Worm (Caenorhabditis elegans) whole organism, L1 larva: ENCODE data around the gene fdgt-2.
A peak's percentile ranks its signal among the peaks of the same experiment; 100 is the strongest.

Experiments used
- C16A3.4 ChIP-seq: fragments of 150-350 bp; optimal IDR thresholded peaks from 2 replicates; lab custom pipeline; 2014; ENCODE audit warnings: missing biosample characterization, missing genetic modification characterization
- C34B4.2 ChIP-seq: sonication (generic microtip); optimal IDR thresholded peaks from 2 replicates; lab custom pipeline; 2017; ENCODE audit warnings: mild to moderate bottlenecking, missing genetic modification characterization, missing compliant biosample characterization
- aha-1 ChIP-seq: fragments of 150-350 bp; optimal IDR thresholded peaks from 2 replicates; lab custom pipeline; 2014; ENCODE audit warnings: missing biosample characterization, missing genetic modification characterization
- alr-1 ChIP-seq: fragments of 200-800 bp; sonication (Bioruptor generic); optimal IDR thresholded peaks from 2 replicates; lab custom pipeline; 2018; ENCODE audit warnings: borderline replicate concordance, mild to moderate bottlenecking, missing genetic modification characterization, missing compliant biosample characterization
- ama-1 ChIP-seq: fragments of 150-350 bp; optimal IDR thresholded peaks from 2 replicates; lab custom pipeline; 2014
- ceh-63 ChIP-seq: fragments of 200-800 bp; sonication (Bioruptor generic); optimal IDR thresholded peaks from 2 replicates; lab custom pipeline; 2018; ENCODE audit warnings: mild to moderate bottlenecking, missing genetic modification characterization, missing compliant biosample characterization
- ceh-8 ChIP-seq: fragments of 200-800 bp; sonication (Bioruptor generic); optimal IDR thresholded peaks from 2 replicates; lab custom pipeline; 2018; ENCODE audit warnings: mild to moderate bottlenecking, missing genetic modification characterization, moderate library complexity, missing compliant biosample characterization
- ceh-88 ChIP-seq: fragments of 200-800 bp; sonication (Bioruptor generic); IDR thresholded peaks from 2 replicates; pipeline ENCODE4 v1.3.6; 2022; ENCODE audit warnings: missing genetic modification characterization, missing compliant biosample characterization
- ceh-90 ChIP-seq: sonication (generic microtip); optimal IDR thresholded peaks from 2 replicates; lab custom pipeline; 2016; ENCODE audit warnings: missing genetic modification characterization, missing compliant biosample characterization
- ces-1 ChIP-seq: fragments of 150-350 bp; optimal IDR thresholded peaks from 2 replicates; lab custom pipeline; 2014; ENCODE audit warnings: missing biosample characterization, missing genetic modification reagents, missing genetic modification characterization
- dpl-1 ChIP-seq, 3 experiments: fragments of 150-350 bp in 2 of 3; sonication (generic microtip) in 1 of 3; optimal IDR thresholded peaks; 2 replicates each; lab custom pipeline; 2014 to 2017; ENCODE audit warnings: missing biosample characterization in 3 of 3, missing genetic modification characterization in 3 of 3, missing genetic modification reagents in 3 of 3
- dsc-1 ChIP-seq: sonication (generic microtip); optimal IDR thresholded peaks from 2 replicates; lab custom pipeline; 2016; ENCODE audit warnings: mild to moderate bottlenecking, missing genetic modification characterization, missing compliant biosample characterization
- efl-1 ChIP-seq, 4 experiments: fragments of 150-350 bp; optimal IDR thresholded peaks in 3 of 4; peaks in 1 of 4; 1 replicate in 1 of 4; 2 replicates in 3 of 4; lab custom pipeline; 2014; ENCODE audit warnings: missing biosample characterization in 2 of 4, missing genetic modification characterization in 2 of 4, missing genetic modification reagents in 2 of 4
- efl-3 ChIP-seq: fragments of 200-800 bp; sonication (Bioruptor generic); optimal IDR thresholded peaks from 2 replicates; lab custom pipeline; 2018; ENCODE audit warnings: mild to moderate bottlenecking, missing genetic modification characterization, missing compliant biosample characterization
- elt-2 ChIP-seq: sonication (generic microtip); optimal IDR thresholded peaks from 2 replicates; lab custom pipeline; 2016; ENCODE audit warnings: missing genetic modification characterization, mild to moderate bottlenecking, inconsistent platforms, missing compliant biosample characterization, missing genetic modification reagents
- fkh-10 ChIP-seq: sonication (generic microtip); optimal IDR thresholded peaks from 2 replicates; lab custom pipeline; 2017; ENCODE audit warnings: missing biosample characterization, missing genetic modification reagents, missing genetic modification characterization
- fkh-8 ChIP-seq: sonication (generic microtip); optimal IDR thresholded peaks from 2 replicates; lab custom pipeline; 2016; ENCODE audit warnings: mild to moderate bottlenecking, missing genetic modification characterization, missing compliant biosample characterization
- hlh-4 ChIP-seq: sonication (generic microtip); optimal IDR thresholded peaks from 2 replicates; lab custom pipeline; 2016; ENCODE audit warnings: mild to moderate bottlenecking, missing genetic modification characterization, missing compliant biosample characterization
- hpl-2 ChIP-seq: fragments of 150-350 bp; optimal IDR thresholded peaks from 2 replicates; lab custom pipeline; 2014; ENCODE audit warnings: missing biosample characterization, missing genetic modification reagents, missing genetic modification characterization
- jun-1 ChIP-seq: fragments of 150-350 bp; optimal IDR thresholded peaks from 2 replicates; lab custom pipeline; 2014; ENCODE audit warnings: missing biosample characterization, missing genetic modification reagents, missing genetic modification characterization
- lin-15B ChIP-seq: fragments of 150-350 bp; sonication (generic microtip); optimal IDR thresholded peaks from 3 replicates; lab custom pipeline; 2014; ENCODE audit warnings: missing biosample characterization, missing genetic modification characterization
- lin-35 ChIP-seq, 2 experiments: fragments of 150-350 bp; optimal IDR thresholded peaks; 2 replicates each; lab custom pipeline; 2014; ENCODE audit warnings: missing biosample characterization in 2 of 2, missing genetic modification characterization in 2 of 2, missing genetic modification reagents in 2 of 2
- lin-39 ChIP-seq: fragments of 150-350 bp; optimal IDR thresholded peaks from 2 replicates; lab custom pipeline; 2014; ENCODE audit warnings: missing biosample characterization, missing genetic modification reagents, missing genetic modification characterization
- mep-1 ChIP-seq: fragments of 150-350 bp; optimal IDR thresholded peaks from 2 replicates; lab custom pipeline; 2014; ENCODE audit warnings: missing biosample characterization, missing genetic modification characterization
- nhr-19 ChIP-seq: fragments of 200-800 bp; sonication (Bioruptor generic); conservative IDR thresholded peaks from 2 replicates; pipeline ENCODE4 v1.3.6; 2022; ENCODE audit warnings: missing genetic modification characterization, missing compliant biosample characterization
- nhr-20 ChIP-seq: sonication (generic microtip); optimal IDR thresholded peaks from 2 replicates; lab custom pipeline; 2016; ENCODE audit warnings: mild to moderate bottlenecking, missing genetic modification characterization, missing compliant biosample characterization
- nhr-28 ChIP-seq: fragments of 150-350 bp; optimal IDR thresholded peaks from 2 replicates; lab custom pipeline; 2014; ENCODE audit warnings: missing biosample characterization, missing genetic modification characterization
- nhr-71 ChIP-seq: sonication (generic microtip); optimal IDR thresholded peaks from 2 replicates; lab custom pipeline; 2016; ENCODE audit warnings: mild to moderate bottlenecking, missing genetic modification characterization, moderate library complexity, missing compliant biosample characterization
- nhr-77 ChIP-seq: fragments of 150-350 bp; optimal IDR thresholded peaks from 2 replicates; lab custom pipeline; 2014; ENCODE audit warnings: missing biosample characterization, missing genetic modification characterization
- nhr-84 ChIP-seq: sonication (generic microtip); optimal IDR thresholded peaks from 2 replicates; lab custom pipeline; 2017; ENCODE audit warnings: missing biosample characterization, missing genetic modification characterization
- pag-3 ChIP-seq: sonication (generic microtip); optimal IDR thresholded peaks from 2 replicates; lab custom pipeline; 2017; ENCODE audit warnings: missing genetic modification characterization, mild to moderate bottlenecking, missing compliant biosample characterization, antibody characterized with exemption, borderline replicate concordance; ENCODE audit not compliant: insufficient read depth
- rnt-1 ChIP-seq: sonication (generic microtip); optimal IDR thresholded peaks from 2 replicates; lab custom pipeline; 2016; ENCODE audit warnings: mild to moderate bottlenecking, missing genetic modification characterization, moderate library complexity, missing compliant biosample characterization
- sptf-1 ChIP-seq: fragments of 150-350 bp; optimal IDR thresholded peaks from 2 replicates; lab custom pipeline; 2014; ENCODE audit warnings: missing biosample characterization, missing genetic modification characterization
- swsn-7 ChIP-seq: sonication (generic microtip); optimal IDR thresholded peaks from 2 replicates; lab custom pipeline; 2016; ENCODE audit warnings: missing genetic modification characterization, missing compliant biosample characterization
- unc-86 ChIP-seq: sonication (generic microtip); optimal IDR thresholded peaks from 2 replicates; lab custom pipeline; 2016; ENCODE audit warnings: missing genetic modification characterization, missing compliant biosample characterization
- ztf-4 ChIP-seq: fragments of 150-350 bp; optimal IDR thresholded peaks from 2 replicates; lab custom pipeline; 2014; ENCODE audit warnings: missing biosample characterization, missing genetic modification characterization

The fdgt-2 gene

DNA sequence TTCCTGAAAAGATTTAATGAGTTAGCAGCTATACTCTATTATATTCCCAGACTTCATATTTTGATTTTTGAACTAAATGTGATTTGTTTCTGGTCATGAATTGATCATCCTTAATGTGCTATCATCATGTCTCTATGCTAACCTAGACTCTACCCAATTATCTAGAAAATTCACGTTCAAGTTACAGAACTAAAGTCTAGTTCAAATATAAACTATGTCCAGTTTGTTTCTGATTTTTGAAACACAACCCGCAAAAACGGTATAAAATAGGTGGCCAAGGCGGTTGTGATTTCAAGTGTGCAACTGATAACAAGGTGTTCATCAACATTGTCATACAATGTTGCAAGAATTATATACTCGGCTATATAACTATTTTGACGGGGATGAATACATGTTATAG, 26.7 kb upstream of the fdgt-2 start, which contains the start of gene F49E12.10:
TSS of gene F49E12.10 (plus strand) at position 301 of the 400 bp plus-strand sequence.
- TF ChIP-seq ceh-90 = no peak
- no peak for TF ChIP-seq lin-39
- TF ChIP-seq pag-3 (tag; lab: Kevin White, UChicago) = no peak
- no peak for TF ChIP-seq ces-1 (GFP tag; lab: Kevin White, UChicago)
- no peak for TF ChIP-seq nhr-28 (tag; lab: Kevin White, UChicago)
- no peak for TF ChIP-seq sptf-1
- no peak for TF ChIP-seq C34B4.2
- no peak for TF ChIP-seq swsn-7 (tag; lab: Kevin White, UChicago)

DNA sequence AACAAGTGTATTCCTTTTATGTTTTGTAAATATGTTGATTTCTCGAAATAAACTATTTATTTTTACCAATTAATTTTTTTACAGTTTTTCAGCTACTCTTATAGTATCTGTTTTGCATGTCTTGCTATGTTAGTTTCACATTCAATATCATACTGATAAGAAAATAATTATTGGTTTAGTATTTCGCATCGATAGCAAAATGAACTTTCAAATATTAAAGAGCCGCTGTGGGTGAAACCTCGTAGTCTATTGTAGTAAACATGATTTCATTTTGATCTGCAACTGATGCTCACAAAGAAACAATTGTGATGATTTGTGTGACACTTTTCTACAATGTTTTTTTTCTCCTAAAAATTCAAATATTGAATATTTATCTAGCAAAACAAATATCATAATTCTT, 25.2 kb upstream of the fdgt-2 start:
- TF ChIP-seq dsc-1 = no peak
- TF ChIP-seq dpl-1 (GFP tag; optimal IDR thresholded peaks at IDR 0.05; lab: Kevin White, UChicago) = no peak
- TF ChIP-seq ceh-63 = no peak
- no peak for TF ChIP-seq rnt-1 (tag; lab: Kevin White, UChicago)
- no peak for TF ChIP-seq lin-35 (GFP tag; optimal IDR thresholded peaks at IDR 0.05; lab: Kevin White, UChicago)
- no peak for TF ChIP-seq hpl-2 (GFP tag; lab: Kevin White, UChicago)
- no peak for TF ChIP-seq alr-1 (tag; lab: Kevin White, UChicago)
- no peak for TF ChIP-seq aha-1 (tag; lab: Kevin White, UChicago)
- TF ChIP-seq ama-1 (lab: Kevin White, UChicago) = no peak
- TF ChIP-seq nhr-77 (tag; lab: Kevin White, UChicago) = no peak
- no peak for TF ChIP-seq ceh-88
- TF ChIP-seq ztf-4 (tag; lab: Kevin White, UChicago) = no peak
- TF ChIP-seq efl-1 (optimal IDR thresholded peaks at IDR 0.05; lab: Kevin White, UChicago) = no peak
- no peak for TF ChIP-seq efl-1 (GFP tag; optimal IDR thresholded peaks at IDR 0.05 in 1 of 2; lab: Kevin White, UChicago)

DNA sequence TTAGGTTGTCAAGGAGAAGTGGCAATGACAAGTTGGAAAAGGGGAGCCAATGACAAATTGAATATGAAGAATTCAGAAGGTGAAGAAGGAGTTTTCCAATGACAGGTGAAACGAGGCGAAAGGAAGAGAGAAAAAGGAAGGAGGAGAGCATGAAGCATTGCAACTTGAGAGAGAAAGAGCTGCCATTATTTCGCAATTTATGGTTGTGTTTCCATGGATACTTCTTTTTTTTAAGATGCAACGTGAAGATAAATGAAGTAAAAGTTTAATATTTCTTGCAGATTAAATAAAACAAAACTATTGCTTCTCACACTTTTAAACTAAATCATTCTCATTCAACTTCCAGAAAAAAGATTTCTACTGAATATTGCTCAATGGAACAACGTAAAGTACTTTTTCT, 23.2 kb upstream of the fdgt-2 start, which contains the start of gene F49E12.8:
TSS of gene F49E12.8 (minus strand) at position 101 of the 400 bp plus-strand sequence.
- TF ChIP-seq fkh-8 (peak; percentile 59), efl-3 (GFP tag; lab: Kevin White, UChicago) (no peak), ceh-8 (no peak), nhr-71 (peak; percentile 13)

DNA sequence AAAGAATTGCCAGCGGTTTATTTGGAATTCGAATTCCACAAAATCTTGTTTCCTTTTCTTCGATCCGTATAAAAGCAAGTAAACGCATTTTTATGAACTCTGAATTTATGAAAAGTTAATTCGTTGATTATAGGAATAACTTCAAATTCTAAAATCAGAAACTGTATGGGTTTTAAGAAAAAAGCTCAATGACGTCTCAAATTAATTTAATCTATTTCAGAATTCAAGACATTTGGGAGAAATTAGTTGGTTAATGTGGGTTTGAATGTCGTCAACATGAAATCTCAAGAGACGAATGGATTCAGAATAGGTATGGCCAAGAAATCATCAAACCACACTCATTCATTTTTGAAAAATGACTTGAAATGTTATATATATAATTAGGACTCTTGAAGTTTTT, 21.4 kb upstream of the fdgt-2 start, which contains the start of gene F49E12.7:
TSS of gene F49E12.7 (minus strand) at position 101 of the 400 bp plus-strand sequence.
- TF ChIP-seq ceh-8 (peak; percentile 47), alr-1 (tag; lab: Kevin White, UChicago) (no peak), lin-15B (tag; lab: Kevin White, UChicago) (no peak)

DNA sequence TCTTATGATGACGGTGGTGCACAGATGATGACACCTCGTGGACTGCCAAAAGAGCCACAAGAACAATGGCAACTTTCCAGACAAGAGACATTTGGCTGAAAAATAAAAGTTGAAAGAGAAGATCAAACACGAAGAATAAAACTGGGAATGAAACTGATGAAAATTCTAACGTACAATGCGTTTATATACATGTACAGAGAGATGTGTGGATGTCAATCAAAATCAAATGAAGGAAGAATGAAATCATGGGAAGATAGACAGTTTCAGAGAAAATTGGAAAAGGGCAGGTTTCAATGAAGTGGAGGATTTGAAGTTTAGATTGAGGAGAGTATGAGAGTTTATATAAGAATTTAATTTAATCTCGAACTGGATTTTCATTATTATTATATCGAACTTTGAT, 18.4 kb upstream of the fdgt-2 start, which contains the start of gene dod-23:
TSS of gene dod-23 (minus strand) at position 101 of the 400 bp plus-strand sequence.
- TF ChIP-seq ceh-88 (no peak), mep-1 (no peak)

DNA sequence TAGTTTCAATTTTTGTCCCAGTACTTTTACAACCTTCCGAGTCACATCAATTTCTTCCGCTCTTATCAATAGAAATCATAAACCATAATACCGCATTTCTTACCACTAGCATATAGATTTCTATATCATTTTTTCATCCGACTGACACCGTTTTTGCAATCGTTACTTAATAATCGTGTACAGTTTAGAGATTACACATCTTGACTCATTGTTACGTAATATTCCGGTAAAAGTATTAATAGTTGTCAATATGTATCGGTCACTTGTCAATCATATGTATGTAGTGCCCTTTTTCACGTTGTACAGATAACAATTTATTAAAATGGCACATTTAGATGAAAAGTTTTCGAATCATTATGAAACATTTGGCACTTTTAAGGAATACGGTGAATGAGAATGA, 17.4 kb upstream of the fdgt-2 start:
- TF ChIP-seq C16A3.4 (tag; lab: Kevin White, UChicago) (no peak), nhr-19 (GFP tag; lab: Robert Waterston, UW) (no peak), efl-3 (GFP tag; lab: Kevin White, UChicago) (no peak), hlh-4 (tag; lab: Kevin White, UChicago) (no peak), jun-1 (tag; lab: Kevin White, UChicago) (peak; percentile 48), unc-86 (no peak), elt-2 (tag; lab: Kevin White, UChicago) (peak; percentile 77), nhr-20 (no peak), nhr-84 (tag; lab: Kevin White, UChicago) (no peak), pag-3 (tag; lab: Kevin White, UChicago) (no peak), fkh-10 (no peak)
- TF ChIP-seq, all 84 proteins: peak for 2
